Worm (Caenorhabditis elegans) whole organism, early embryonic: ENCODE data around the gene F01G10.9.

Source experiments
- F13C5.2 ChIP-seq: sonication (generic microtip); optimal IDR thresholded peaks from 2 replicates; lab custom pipeline; 2017; ENCODE audit warnings: mild to moderate bottlenecking, missing genetic modification characterization, inconsistent platforms, missing compliant biosample characterization
- aly-1 ChIP-seq: sonication (generic microtip); optimal IDR thresholded peaks from 2 replicates; lab custom pipeline; 2016; ENCODE audit warnings: missing genetic modification characterization, missing compliant biosample characterization
- ama-1 ChIP-seq: fragments of 150-350 bp; optimal IDR thresholded peaks from 2 replicates; lab custom pipeline; 2014
- flt-1 ChIP-seq: fragments of 200-800 bp; sonication (Bioruptor generic); IDR thresholded peaks from 2 replicates; pipeline ENCODE4 v1.3.6; 2022; ENCODE audit warnings: missing genetic modification characterization, missing compliant biosample characterization
- scrt-1 ChIP-seq: fragments of 200-800 bp; sonication (Bioruptor generic); IDR thresholded peaks from 2 replicates; pipeline ENCODE4 v1.3.6; 2022; ENCODE audit warnings: missing genetic modification characterization, missing compliant biosample characterization
- tbx-11 ChIP-seq: fragments of 200-800 bp; sonication (Bioruptor generic); IDR thresholded peaks from 2 replicates; pipeline ENCODE4 v1.3.6; 2022; ENCODE audit warnings: missing genetic modification characterization, missing compliant biosample characterization
- tbx-37 ChIP-seq: fragments of 200-800 bp; sonication (Bioruptor generic); conservative IDR thresholded peaks from 2 replicates; pipeline ENCODE4 v1.3.6; 2022; ENCODE audit warnings: missing genetic modification reagents, missing genetic modification characterization, missing compliant biosample characterization

- no peak for TF ChIP-seq tbx-11
- no peak for TF ChIP-seq aly-1 (tag; lab: Kevin White, UChicago)
- no peak for TF ChIP-seq tbx-37 (GFP tag; lab: Robert Waterston, UW)
- no peak for TF ChIP-seq F13C5.2
- no peak for TF ChIP-seq scrt-1 (GFP tag; lab: Robert Waterston, UW)
- no peak for TF ChIP-seq flt-1 (GFP tag; lab: Robert Waterston, UW)
- no peak for TF ChIP-seq ama-1 (lab: Kevin White, UChicago)
Measured at ce11 chrIV:10286655-10287054, 27.2 kb upstream of the F01G10.9 start, which contains the start of gene ebax-1.
